In genomic region chr3L:13925117-13925726, dm6 we compare ENCODE assay signal across 6 fruit fly cellular contexts.
TF ChIP-seq lines count a peak whose summit lies in the region.

Gene Rgl (minus strand): TSS chr3L:13925335.

- no peak for TF ChIP-seq CTCF in whole organism, embryonic (GFP tag; optimal IDR thresholded peaks at IDR 0.05; lab: Kevin White, UChicago)

TF ChIP-seq in whole organism, 6 proteins besides CTCF, POLR2A, EP300 and RAD21:
- TF ChIP-seq Dll (optimal IDR thresholded peaks at IDR 0.05; lab: Kevin White, UChicago) (peak; percentile 92), psq (optimal IDR thresholded peaks at IDR 0.05; lab: Kevin White, UChicago) (no peak)

TF ChIP-seq in whole organism, adult, 20 proteins besides CTCF, POLR2A, EP300 and RAD21:
- TF ChIP-seq tj (GFP tag; optimal IDR thresholded peaks at IDR 0.05; lab: Kevin White, UChicago): peak; percentile 23
- no peak for TF ChIP-seq CG12768 (GFP tag; optimal IDR thresholded peaks at IDR 0.05; lab: Kevin White, UChicago)
- TF ChIP-seq Mnt (GFP tag; optimal IDR thresholded peaks at IDR 0.05; lab: Kevin White, UChicago): no peak
- TF ChIP-seq toe (GFP tag; optimal IDR thresholded peaks at IDR 0.05; lab: Kevin White, UChicago): no peak
- TF ChIP-seq Hr96 (GFP tag; optimal IDR thresholded peaks at IDR 0.05; lab: Kevin White, UChicago): no peak

TF ChIP-seq in whole organism, embryonic, 481 proteins besides CTCF, POLR2A, EP300 and RAD21 (continues in another document):
- TF ChIP-seq unc-4 (GFP tag; IDR thresholded peaks at IDR 0.05; lab: Robert Waterston, UW; ENCODE audit: partially characterized antibody) (peak; percentile 18; the same call in 1 of the 2 replicates), CG15479 (GFP tag; optimal IDR thresholded peaks at IDR 0.05; lab: Kevin White, UChicago) (peak; percentile 48), zf30C (GFP tag; optimal IDR thresholded peaks at IDR 0.05; lab: Kevin White, UChicago) (no peak), rib (GFP tag; IDR thresholded peaks at IDR 0.05; lab: Robert Waterston, UW) (peak; percentile 72), CG18619 (GFP tag; optimal IDR thresholded peaks at IDR 0.05; lab: Kevin White, UChicago) (no peak), br (optimal IDR thresholded peaks at IDR 0.05; lab: Kevin White, UChicago) (no peak), nom (GFP tag; optimal IDR thresholded peaks at IDR 0.05; lab: Kevin White, UChicago) (peak; percentile 72), yki (optimal IDR thresholded peaks at IDR 0.05; lab: Kevin White, UChicago) (peak; percentile 80), sc (optimal IDR thresholded peaks at IDR 0.05; lab: Kevin White, UChicago) (no peak), sc (GFP tag; optimal IDR thresholded peaks at IDR 0.05; lab: Kevin White, UChicago) (no peak), CG34224 (GFP tag; IDR thresholded peaks at IDR 0.05; lab: Robert Waterston, UW; ENCODE audit: partially characterized antibody) (peak; percentile 28; the same call in 1 of the 3 replicates), ranshi (GFP tag; IDR thresholded peaks at IDR 0.05; lab: Robert Waterston, UW) (peak; percentile 51; the same call in 1 of the 2 replicates), sqz (GFP tag; optimal IDR thresholded peaks at IDR 0.05; lab: Kevin White, UChicago) (peak; percentile 93), CG5953 (GFP tag; IDR thresholded peaks at IDR 0.05; lab: Robert Waterston, UW) (no peak), CG16813 (GFP tag; IDR thresholded peaks at IDR 0.05; lab: Robert Waterston, UW; ENCODE audit: partially characterized antibody) (0 out of 3 replicates have a peak, but pooled peaks have one; percentile 20), CG9932 (GFP tag; IDR thresholded peaks at IDR 0.05; lab: Robert Waterston, UW) (0 out of 2 replicates have a peak, but pooled peaks have one; percentile 15), sr (GFP tag; IDR thresholded peaks at IDR 0.05; lab: Robert Waterston, UW) (peak; percentile 12; the same call in 1 of the 3 replicates), NK7.1 (GFP tag; optimal IDR thresholded peaks at IDR 0.05; lab: Kevin White, UChicago) (no peak), NFAT (GFP tag; IDR thresholded peaks at IDR 0.05; lab: Robert Waterston, UW) (peak; percentile 43; the same call in 1 of the 2 replicates)

TF ChIP-seq in whole organism, prepupa, 60 proteins besides CTCF, POLR2A, EP300 and RAD21 (continues in another document):
- TF ChIP-seq Blimp-1 (GFP tag; optimal IDR thresholded peaks at IDR 0.05; lab: Kevin White, UChicago) (no peak), CG10669 (GFP tag; optimal IDR thresholded peaks at IDR 0.05; lab: Kevin White, UChicago) (no peak), CG6276 (GFP tag; optimal IDR thresholded peaks at IDR 0.05; lab: Kevin White, UChicago) (no peak), achi (GFP tag; optimal IDR thresholded peaks at IDR 0.05; lab: Kevin White, UChicago) (no peak), acj6 (GFP tag; optimal IDR thresholded peaks at IDR 0.05; lab: Kevin White, UChicago) (no peak), lz (GFP tag; optimal IDR thresholded peaks at IDR 0.05; lab: Kevin White, UChicago) (no peak), dsx (GFP tag; optimal IDR thresholded peaks at IDR 0.05; lab: Kevin White, UChicago; ENCODE audit: poor library complexity, severe bottlenecking) (peak; percentile 14), CG31627 (GFP tag; optimal IDR thresholded peaks at IDR 0.05; lab: Kevin White, UChicago) (no peak), cyc (GFP tag; optimal IDR thresholded peaks at IDR 0.05; lab: Kevin White, UChicago) (no peak), Eip93F (GFP tag; optimal IDR thresholded peaks at IDR 0.05; lab: Kevin White, UChicago) (no peak), CG3919 (GFP tag; optimal IDR thresholded peaks at IDR 0.05; lab: Kevin White, UChicago) (peak; percentile 6), CG6163 (GFP tag; IDR thresholded peaks at IDR 0.05; lab: Robert Waterston, UW) (peak; percentile 67; the same call in 2 of the 3 replicates), CG8632 (GFP tag; optimal IDR thresholded peaks at IDR 0.05; lab: Kevin White, UChicago) (peak; percentile 14), fd85E (GFP tag; optimal IDR thresholded peaks at IDR 0.05; lab: Kevin White, UChicago) (no peak), net (GFP tag; optimal IDR thresholded peaks at IDR 0.05; lab: Kevin White, UChicago) (no peak), fkh (GFP tag; optimal IDR thresholded peaks at IDR 0.05; lab: Kevin White, UChicago) (no peak), vri (GFP tag; optimal IDR thresholded peaks at IDR 0.05; lab: Kevin White, UChicago) (no peak), Gug (GFP tag; IDR thresholded peaks at IDR 0.05; lab: Robert Waterston, UW) (no peak), CG8119 (GFP tag; IDR thresholded peaks at IDR 0.05; lab: Robert Waterston, UW) (peak; percentile 33; the same call in 1 of the 3 replicates), Sox102F (GFP tag; optimal IDR thresholded peaks at IDR 0.05; lab: Kevin White, UChicago) (no peak), CG1621 (tag; optimal IDR thresholded peaks at IDR 0.05; lab: Kevin White, UChicago) (peak; percentile 42), CG6854 (GFP tag; optimal IDR thresholded peaks at IDR 0.05; lab: Kevin White, UChicago) (peak; percentile 44)

TF ChIP-seq in whole organism, pupa, 21 proteins besides CTCF, POLR2A, EP300 and RAD21:
- no peak for TF ChIP-seq CG9948 (tag; optimal IDR thresholded peaks at IDR 0.05; lab: Kevin White, UChicago)
- no peak for TF ChIP-seq CG15710 (tag; optimal IDR thresholded peaks at IDR 0.05; lab: Kevin White, UChicago)
- TF ChIP-seq Pif1B (GFP tag; optimal IDR thresholded peaks at IDR 0.05; lab: Kevin White, UChicago): peak; percentile 68
- TF ChIP-seq CG12605 (GFP tag; IDR thresholded peaks at IDR 0.05; lab: Robert Waterston, UW): peak; percentile 59
- no peak for TF ChIP-seq rn (GFP tag; IDR thresholded peaks at IDR 0.05; lab: Robert Waterston, UW)
- peak; percentile 12; the same call in 1 of the 2 replicates for TF ChIP-seq CG32121 (GFP tag; IDR thresholded peaks at IDR 0.05; lab: Robert Waterston, UW)
- no peak for TF ChIP-seq Pif1A (GFP tag; optimal IDR thresholded peaks at IDR 0.05; lab: Kevin White, UChicago)
- TF ChIP-seq Snoo (tag; optimal IDR thresholded peaks at IDR 0.05; lab: Kevin White, UChicago): no peak
- no peak for TF ChIP-seq gl (tag; optimal IDR thresholded peaks at IDR 0.05; lab: Kevin White, UChicago)
- TF ChIP-seq CG13204 (GFP tag; optimal IDR thresholded peaks at IDR 0.05; lab: Kevin White, UChicago): no peak
- TF ChIP-seq CG34367 (tag; optimal IDR thresholded peaks at IDR 0.05; lab: Kevin White, UChicago): no peak
- TF ChIP-seq Ets98B (GFP tag; IDR thresholded peaks at IDR 0.05; lab: Robert Waterston, UW): peak; percentile 70; the same call in 1 of the 2 replicates
- TF ChIP-seq CG17806 (tag; optimal IDR thresholded peaks at IDR 0.05; lab: Kevin White, UChicago): no peak
- no peak for TF ChIP-seq EcR (GFP tag; optimal IDR thresholded peaks at IDR 0.05; lab: Kevin White, UChicago)
- peak; percentile 58; the same call in 1 of the 3 replicates for TF ChIP-seq CG4496 (GFP tag; IDR thresholded peaks at IDR 0.05; lab: Robert Waterston, UW)
- no peak for TF ChIP-seq CG14655 (GFP tag; optimal IDR thresholded peaks at IDR 0.05; lab: Kevin White, UChicago)
- TF ChIP-seq CG10348 (GFP tag; IDR thresholded peaks at IDR 0.05; lab: Robert Waterston, UW): no peak
- no peak for TF ChIP-seq D1 (tag; optimal IDR thresholded peaks at IDR 0.05; lab: Kevin White, UChicago)
- peak; percentile 4 for TF ChIP-seq CG8159 (tag; optimal IDR thresholded peaks at IDR 0.05; lab: Kevin White, UChicago)
- TF ChIP-seq fd96Ca (GFP tag; IDR thresholded peaks at IDR 0.05; lab: Robert Waterston, UW): peak; percentile 57; the same call in 1 of the 3 replicates
- no peak for TF ChIP-seq CG8301 (tag; optimal IDR thresholded peaks at IDR 0.05; lab: Kevin White, UChicago)

TF ChIP-seq in whole organism, wandering third instar larva, 38 proteins besides CTCF, POLR2A, EP300 and RAD21:
- TF ChIP-seq pan (optimal IDR thresholded peaks at IDR 0.05; lab: Kevin White, UChicago): no peak
- no peak for TF ChIP-seq Sp1 (GFP tag; optimal IDR thresholded peaks at IDR 0.05; lab: Kevin White, UChicago)
- TF ChIP-seq jim (GFP tag; optimal IDR thresholded peaks at IDR 0.05; lab: Kevin White, UChicago): peak; percentile 76
- peak; percentile 75 for TF ChIP-seq Vsx2 (GFP tag; optimal IDR thresholded peaks at IDR 0.05; lab: Kevin White, UChicago; ENCODE audit: partially characterized antibody)
- no peak for TF ChIP-seq h (GFP tag; optimal IDR thresholded peaks at IDR 0.05; lab: Kevin White, UChicago)
- no peak for TF ChIP-seq GATAd (GFP tag; optimal IDR thresholded peaks at IDR 0.05; lab: Kevin White, UChicago)
- no peak for TF ChIP-seq foxo (GFP tag; optimal IDR thresholded peaks at IDR 0.05; lab: Kevin White, UChicago)
- no peak for TF ChIP-seq br (GFP tag; optimal IDR thresholded peaks at IDR 0.05; lab: Kevin White, UChicago)
- no peak for TF ChIP-seq ey (GFP tag; optimal IDR thresholded peaks at IDR 0.05; lab: Kevin White, UChicago)
- TF ChIP-seq CG32264 (GFP tag; optimal IDR thresholded peaks at IDR 0.05; lab: Kevin White, UChicago): no peak
- TF ChIP-seq usp (GFP tag; optimal IDR thresholded peaks at IDR 0.05; lab: Kevin White, UChicago): no peak
- no peak for TF ChIP-seq sv (GFP tag; optimal IDR thresholded peaks at IDR 0.05; lab: Kevin White, UChicago)
- TF ChIP-seq woc (GFP tag; optimal IDR thresholded peaks at IDR 0.05; lab: Kevin White, UChicago): no peak
- TF ChIP-seq sage (GFP tag; optimal IDR thresholded peaks at IDR 0.05; lab: Kevin White, UChicago): no peak
- no peak for TF ChIP-seq Dfd (GFP tag; optimal IDR thresholded peaks at IDR 0.05; lab: Kevin White, UChicago)
- TF ChIP-seq Hr83 (GFP tag; optimal IDR thresholded peaks at IDR 0.05; lab: Kevin White, UChicago; ENCODE audit: poor library complexity, severe bottlenecking): peak; percentile 51
- TF ChIP-seq dl (GFP tag; optimal IDR thresholded peaks at IDR 0.05; lab: Kevin White, UChicago; ENCODE audit: insufficient read depth in 1 of 2, partially characterized antibody in 2 of 2): peak; percentile 93
- no peak for TF ChIP-seq Abd-B (GFP tag; optimal IDR thresholded peaks at IDR 0.05; lab: Kevin White, UChicago)
- no peak for TF ChIP-seq lola (GFP tag; optimal IDR thresholded peaks at IDR 0.05; lab: Kevin White, UChicago)
- no peak for TF ChIP-seq Rel (GFP tag; optimal IDR thresholded peaks at IDR 0.05; lab: Kevin White, UChicago)
- no peak for TF ChIP-seq Rel (tag; optimal IDR thresholded peaks at IDR 0.05; lab: Kevin White, UChicago)
- TF ChIP-seq CG9705 (GFP tag; optimal IDR thresholded peaks at IDR 0.05; lab: Kevin White, UChicago): no peak
- no peak for TF ChIP-seq brk (GFP tag; optimal IDR thresholded peaks at IDR 0.05; lab: Kevin White, UChicago)
- no peak for TF ChIP-seq fru (GFP tag; optimal IDR thresholded peaks at IDR 0.05; lab: Kevin White, UChicago)
- TF ChIP-seq Dif (GFP tag; optimal IDR thresholded peaks at IDR 0.05; lab: Kevin White, UChicago; ENCODE audit: partially characterized antibody): peak; percentile 96
